Worm (Caenorhabditis elegans): ENCODE data around the gene pax-1.
A peak's percentile ranks its signal among the peaks of the same experiment; 100 is the strongest.

The pax-1 gene

ce11 chrV:8195889-8196418, 28.8 kb upstream of the pax-1 start, which contains the start of gene F20D6.10 (continued):
- no peak for TF ChIP-seq xbp-1 (tag; optimal IDR thresholded peaks at IDR 0.05)
- TF ChIP-seq vab-15 (tag; optimal IDR thresholded peaks at IDR 0.05): no peak
- no peak for TF ChIP-seq sptf-1 (tag; optimal IDR thresholded peaks at IDR 0.05)
- peak in 1 of 2 experiments; percentile 5 for TF ChIP-seq efl-1 (optimal IDR thresholded peaks at IDR 0.05)
- TF ChIP-seq efl-1 (GFP tag; optimal IDR thresholded peaks at IDR 0.05 in 1 of 2): peak in 1 of 2 experiments; percentile 20
- no peak for TF ChIP-seq C34B4.2 (tag; optimal IDR thresholded peaks at IDR 0.05)
- no peak for TF ChIP-seq blmp-1 (tag; optimal IDR thresholded peaks at IDR 0.05)
- peak; percentile 12 for TF ChIP-seq nhr-20 (tag; optimal IDR thresholded peaks at IDR 0.05)
- TF ChIP-seq sox-4 (tag; optimal IDR thresholded peaks at IDR 0.05): no peak
- no peak for TF ChIP-seq nhr-76 (tag; optimal IDR thresholded peaks at IDR 0.05)
- TF ChIP-seq unc-98 (GFP tag; IDR thresholded peaks at IDR 0.05): no peak
- no peak for TF ChIP-seq zip-4 (GFP tag; optimal IDR thresholded peaks at IDR 0.05)
- TF ChIP-seq aha-1 (tag; optimal IDR thresholded peaks at IDR 0.05): no peak
- TF ChIP-seq lin-14 (GFP tag; optimal IDR thresholded peaks at IDR 0.05): peak; percentile 59
- TF ChIP-seq snu-23 (GFP tag; optimal IDR thresholded peaks at IDR 0.05): peak; percentile 22
- no peak for TF ChIP-seq nhr-28 (tag; optimal IDR thresholded peaks at IDR 0.05)
- no peak for TF ChIP-seq alr-1 (tag; optimal IDR thresholded peaks at IDR 0.05; ENCODE audit: borderline replicate concordance)
- no peak for TF ChIP-seq Y116A8C.19 (tag; optimal IDR thresholded peaks at IDR 0.05; ENCODE audit: borderline replicate concordance)
- TF ChIP-seq zag-1 (tag; optimal IDR thresholded peaks at IDR 0.05): no peak
- TF ChIP-seq pax-3 (tag; optimal IDR thresholded peaks at IDR 0.05): no peak
- no peak for TF ChIP-seq mef-2 (tag; optimal IDR thresholded peaks at IDR 0.05)
- no peak for TF ChIP-seq lin-13 (GFP tag; optimal IDR thresholded peaks at IDR 0.05)

- TF ChIP-seq efl-1 (optimal IDR thresholded peaks at IDR 0.05) (no peak), efl-1 (GFP tag; optimal IDR thresholded peaks at IDR 0.05 in 1 of 2) (peak in 1 of 2 experiments; percentile 67), elt-2 (tag; optimal IDR thresholded peaks at IDR 0.05) (no peak)
Measured at ce11 chrV:8196993-8197392, 27.7 kb upstream of the pax-1 start.

- TF ChIP-seq swsn-7 (tag; optimal IDR thresholded peaks at IDR 0.05) (no peak), snu-23 (GFP tag; optimal IDR thresholded peaks at IDR 0.05) (no peak), nhr-90 (tag; optimal IDR thresholded peaks at IDR 0.05; ENCODE audit: poor library complexity) (no peak), lin-39 (tag; optimal IDR thresholded peaks at IDR 0.05) (no peak), rnt-1 (tag; optimal IDR thresholded peaks at IDR 0.05) (no peak), Y116A8C.19 (tag; optimal IDR thresholded peaks at IDR 0.05; ENCODE audit: borderline replicate concordance) (no peak), elt-3 (tag; optimal IDR thresholded peaks at IDR 0.05) (no peak), sup-37 (GFP tag; optimal IDR thresholded peaks at IDR 0.05) (no peak)
Measured at ce11 chrV:8198994-8199393, 25.7 kb upstream of the pax-1 start, which contains the start of gene F20D6.11. Gene F20D6.11, minus strand, starts transcription at chrV:8199094.

ce11 chrV:8201229-8201858, 23.4 kb upstream of the pax-1 start, which contains the start of gene cri-2:
Gene cri-2, plus strand, starts transcription at chrV:8201808.
- no peak for TF ChIP-seq nhr-237 (tag; optimal IDR thresholded peaks at IDR 0.05)
- peak; percentile 26 for TF ChIP-seq blmp-1 (tag; optimal IDR thresholded peaks at IDR 0.05)
- peak; percentile 36 for TF ChIP-seq nhr-71 (tag; optimal IDR thresholded peaks at IDR 0.05)
- no peak for TF ChIP-seq vab-15 (tag; optimal IDR thresholded peaks at IDR 0.05)
- TF ChIP-seq pqm-1 (tag; optimal IDR thresholded peaks at IDR 0.05): no peak
- no peak for TF ChIP-seq lin-39 (tag; optimal IDR thresholded peaks at IDR 0.05)
- TF ChIP-seq lir-3 (tag; optimal IDR thresholded peaks at IDR 0.05; ENCODE audit: poor library complexity): peak; percentile 6
- no peak for TF ChIP-seq zip-4 (GFP tag; optimal IDR thresholded peaks at IDR 0.05)
- TF ChIP-seq snu-23 (GFP tag; optimal IDR thresholded peaks at IDR 0.05): peak; percentile 23
- TF ChIP-seq rnt-1 (tag; optimal IDR thresholded peaks at IDR 0.05): peak; percentile 33
- TF ChIP-seq nhr-47 (tag; optimal IDR thresholded peaks at IDR 0.05): no peak
- TF ChIP-seq ztf-4 (tag; optimal IDR thresholded peaks at IDR 0.05): no peak
- TF ChIP-seq pag-3 (tag; optimal IDR thresholded peaks at IDR 0.05; ENCODE audit: borderline replicate concordance, insufficient read depth): no peak
- no peak for TF ChIP-seq snpc-4 (tag; optimal IDR thresholded peaks at IDR 0.05)
- TF ChIP-seq lin-14 (GFP tag; optimal IDR thresholded peaks at IDR 0.05): peak; percentile 68
- TF ChIP-seq nhr-85 (tag): peak; percentile 68

Data from whole organism, L1 larva.